Fruit fly (Drosophila melanogaster) whole organism, pupa: Measurements from ENCODE around the gene CG14191.

Experiments used
- CG10348 ChIP-seq: fragments of 200-800 bp; sonication (Bioruptor generic); IDR thresholded peaks from 2 replicates; pipeline ENCODE4 v1.3.6; 2022; ENCODE audit warnings: missing biosample characterization, missing genetic modification characterization
- CG13204 ChIP-seq: fragments of 200-800 bp; sonication (Bioruptor generic); optimal IDR thresholded peaks from 2 replicates; lab custom pipeline; 2018; ENCODE audit warnings: missing biosample characterization, mild to moderate bottlenecking, missing genetic modification characterization, moderate library complexity
- CG15710 ChIP-seq: fragments of 200-800 bp; sonication (Bioruptor generic); optimal IDR thresholded peaks from 2 replicates; lab custom pipeline; 2018; ENCODE audit warnings: missing biosample characterization, mild to moderate bottlenecking, missing genetic modification characterization, moderate library complexity
- CG17806 ChIP-seq: fragments of 200-800 bp; sonication (Bioruptor generic); optimal IDR thresholded peaks from 2 replicates; lab custom pipeline; 2018; ENCODE audit warnings: missing biosample characterization, mild to moderate bottlenecking, missing genetic modification characterization, moderate library complexity
- CG32121 ChIP-seq: fragments of 200-800 bp; sonication (Bioruptor generic); IDR thresholded peaks from 2 replicates; pipeline ENCODE4 v1.3.6; 2022; ENCODE audit warnings: missing biosample characterization, missing genetic modification characterization
- CG34367 ChIP-seq: fragments of 200-800 bp; sonication (Bioruptor generic); optimal IDR thresholded peaks from 2 replicates; lab custom pipeline; 2018; ENCODE audit warnings: missing biosample characterization, mild to moderate bottlenecking, missing genetic modification characterization
- CG4496 ChIP-seq: fragments of 200-800 bp; sonication (Bioruptor generic); IDR thresholded peaks from 3 replicates; pipeline ENCODE4 v1.3.6; 2022; ENCODE audit warnings: missing biosample characterization, missing genetic modification characterization
- CG9948 ChIP-seq: fragments of 200-800 bp; sonication (Bioruptor generic); optimal IDR thresholded peaks from 2 replicates; lab custom pipeline; 2018; ENCODE audit warnings: missing biosample characterization, mild to moderate bottlenecking, missing genetic modification characterization, moderate library complexity
- D1 ChIP-seq: fragments of 200-800 bp; sonication (Bioruptor generic); optimal IDR thresholded peaks from 2 replicates; lab custom pipeline; 2018; ENCODE audit warnings: missing biosample characterization, mild to moderate bottlenecking, missing genetic modification characterization, moderate library complexity
- EcR ChIP-seq: fragments of 200-800 bp; sonication (Bioruptor generic); optimal IDR thresholded peaks from 3 replicates; lab custom pipeline; 2019; ENCODE audit warnings: missing biosample characterization, missing genetic modification characterization, mild to moderate bottlenecking, moderate library complexity, missing genetic modification reagents
- Pif1A ChIP-seq: fragments of 200-800 bp; sonication (Bioruptor generic); optimal IDR thresholded peaks from 3 replicates; lab custom pipeline; 2016; ENCODE audit warnings: missing biosample characterization, missing genetic modification characterization
- Pif1B ChIP-seq: fragments of 200-800 bp; sonication (Bioruptor generic); optimal IDR thresholded peaks from 3 replicates; lab custom pipeline; 2016; ENCODE audit warnings: missing biosample characterization, missing genetic modification characterization
- Snoo ChIP-seq: fragments of 200-800 bp; sonication (Bioruptor generic); optimal IDR thresholded peaks from 3 replicates; lab custom pipeline; 2017; ENCODE audit warnings: missing biosample characterization, mild to moderate bottlenecking, missing genetic modification characterization, inconsistent platforms

DNA sequence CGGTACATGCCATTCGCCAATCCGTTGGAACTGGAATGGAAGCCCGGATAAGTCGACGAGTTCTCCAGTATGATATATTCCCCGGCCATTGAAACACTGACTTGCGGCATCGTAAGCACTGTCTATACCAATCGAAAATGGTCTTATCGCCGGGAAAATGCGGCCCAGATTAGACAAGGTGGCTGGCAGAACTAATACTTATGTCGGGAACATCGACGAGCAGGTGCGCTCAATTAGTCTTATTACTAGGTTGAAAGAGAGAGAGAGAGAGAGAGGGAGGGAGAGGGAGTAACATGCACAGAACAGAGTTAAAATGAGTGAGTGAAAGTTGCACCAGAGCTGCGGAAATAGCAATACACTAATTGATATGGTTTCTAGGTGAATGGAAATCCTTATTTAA is 45.8 kb downstream of the CG14191 start, which contains the start of gene tgy:
- TF ChIP-seq CG13204 (GFP tag; lab: Kevin White, UChicago), result no peak
- TF ChIP-seq Pif1B (GFP tag; lab: Kevin White, UChicago), result no peak
- TF ChIP-seq CG34367, result no peak
- TF ChIP-seq CG9948 (tag; lab: Kevin White, UChicago), result no peak
- TF ChIP-seq CG17806 (tag; lab: Kevin White, UChicago), result no peak
- no peak for TF ChIP-seq CG15710 (tag; lab: Kevin White, UChicago)
- no peak for TF ChIP-seq D1 (tag; lab: Kevin White, UChicago)
- TF ChIP-seq CG10348 (GFP tag; lab: Robert Waterston, UW), result no peak
- no peak for TF ChIP-seq Snoo (tag; lab: Kevin White, UChicago)
- no peak for TF ChIP-seq CG4496 (GFP tag; lab: Robert Waterston, UW)
- TF ChIP-seq CG32121 (GFP tag; lab: Robert Waterston, UW), result no peak
- TF ChIP-seq Pif1A (GFP tag; lab: Kevin White, UChicago), result no peak
- no peak for TF ChIP-seq EcR (GFP tag; lab: Kevin White, UChicago)
